Fruit fly (Drosophila melanogaster) whole organism, embryonic: ENCODE results near the gene CG43845.

Source experiments
- B-H2 ChIP-seq: fragments of 200-800 bp; sonication (Bioruptor generic); optimal IDR thresholded peaks from 2 replicates; lab custom pipeline; 2018; ENCODE audit warnings: missing biosample characterization, mild to moderate bottlenecking, missing genetic modification characterization
- Bdp1 ChIP-seq: fragments of 200-800 bp; sonication (Bioruptor generic); optimal IDR thresholded peaks from 3 replicates; lab custom pipeline; 2016; ENCODE audit warnings: missing biosample characterization, missing genetic modification characterization
- CG10267 ChIP-seq: fragments of 200-800 bp; sonication (Bioruptor generic); optimal IDR thresholded peaks from 2 replicates; lab custom pipeline; 2018; ENCODE audit warnings: missing biosample characterization, mild to moderate bottlenecking, missing genetic modification characterization, moderate library complexity
- CG11093 ChIP-seq: fragments of 200-800 bp; sonication (Bioruptor generic); IDR thresholded peaks from 3 replicates; pipeline ENCODE4 v1.3.6; 2022; ENCODE audit warnings: missing biosample characterization, missing genetic modification characterization
- CG13296 ChIP-seq: fragments of 200-800 bp; sonication (Bioruptor generic); optimal IDR thresholded peaks from 3 replicates; lab custom pipeline; 2018; ENCODE audit warnings: missing biosample characterization, mild to moderate bottlenecking, missing genetic modification characterization
- CG14441 ChIP-seq: fragments of 200-800 bp; sonication (Bioruptor generic); IDR thresholded peaks from 2 replicates; pipeline ENCODE4 v1.3.6; 2022; ENCODE audit warnings: missing biosample characterization, missing genetic modification characterization
- CG16863 ChIP-seq: fragments of 200-800 bp; sonication (Bioruptor generic); optimal IDR thresholded peaks from 3 replicates; lab custom pipeline; 2016; ENCODE audit warnings: missing biosample characterization, missing genetic modification characterization
- CG17829 ChIP-seq: fragments of 200-800 bp; optimal IDR thresholded peaks from 2 replicates; lab custom pipeline; 2019; ENCODE audit warnings: missing biosample characterization, mild to moderate bottlenecking, missing genetic modification characterization, moderate library complexity
- CG2889 ChIP-seq: fragments of 200-800 bp; sonication (Bioruptor generic); IDR thresholded peaks from 3 replicates; pipeline ENCODE4 v1.3.6; 2022; ENCODE audit warnings: missing biosample characterization, missing genetic modification characterization
- CG30020 ChIP-seq: fragments of 200-800 bp; optimal IDR thresholded peaks from 2 replicates; lab custom pipeline; 2019; ENCODE audit warnings: missing biosample characterization, mild to moderate bottlenecking, missing genetic modification characterization, moderate library complexity
- CG3163 ChIP-seq: fragments of 200-800 bp; sonication (Bioruptor generic); optimal IDR thresholded peaks from 3 replicates; lab custom pipeline; 2016; ENCODE audit warnings: missing biosample characterization, missing genetic modification characterization
- CG34422 ChIP-seq: fragments of 200-800 bp; sonication (Bioruptor generic); IDR thresholded peaks from 3 replicates; pipeline ENCODE4 v1.3.6; 2022; ENCODE audit warnings: missing biosample characterization, missing genetic modification characterization
- CG4424 ChIP-seq: fragments of 200-800 bp; sonication (Bioruptor generic); optimal IDR thresholded peaks from 3 replicates; lab custom pipeline; 2016; ENCODE audit warnings: missing biosample characterization, missing genetic modification characterization
- CG5180 ChIP-seq: fragments of 200-800 bp; sonication (Bioruptor generic); optimal IDR thresholded peaks from 3 replicates; lab custom pipeline; 2017; ENCODE audit warnings: missing biosample characterization, missing genetic modification characterization, mild to moderate bottlenecking, moderate library complexity, missing genetic modification reagents
- CG5245 ChIP-seq: fragments of 200-800 bp; sonication (Bioruptor generic); optimal IDR thresholded peaks from 3 replicates; lab custom pipeline; 2016; ENCODE audit warnings: missing biosample characterization, missing genetic modification characterization
- CG7372 ChIP-seq: fragments of 200-800 bp; sonication (Bioruptor generic); IDR thresholded peaks from 2 replicates; pipeline ENCODE4 v1.3.6; 2022; ENCODE audit warnings: missing biosample characterization, missing genetic modification characterization
- CG7963 ChIP-seq: fragments of 200-800 bp; sonication (Bioruptor generic); IDR thresholded peaks from 3 replicates; pipeline ENCODE4 v1.3.6; 2022; ENCODE audit warnings: missing biosample characterization, missing genetic modification characterization; ENCODE audit not compliant: partially characterized antibody
- CG9727 ChIP-seq: fragments of 200-800 bp; sonication (Bioruptor generic); optimal IDR thresholded peaks from 3 replicates; lab custom pipeline; 2017; ENCODE audit warnings: missing biosample characterization, mild to moderate bottlenecking, missing genetic modification characterization
- CG9797 ChIP-seq: fragments of 200-800 bp; sonication (Bioruptor generic); optimal IDR thresholded peaks from 3 replicates; lab custom pipeline; 2018; ENCODE audit warnings: missing biosample characterization, mild to moderate bottlenecking, missing genetic modification characterization
- Chrac-16 ChIP-seq: fragments of 200-800 bp; sonication (Bioruptor generic); optimal IDR thresholded peaks from 3 replicates; lab custom pipeline; 2016; ENCODE audit warnings: missing biosample characterization, missing genetic modification characterization
- Dek ChIP-seq: fragments of 200-800 bp; sonication (Bioruptor generic); optimal IDR thresholded peaks from 3 replicates; lab custom pipeline; 2019; ENCODE audit warnings: missing biosample characterization, mild to moderate bottlenecking, missing genetic modification characterization, moderate library complexity
- Eip74EF ChIP-seq, 2 experiments: fragments of 200-800 bp in 1 of 2; fragments of >200 bp in 1 of 2; sonication (Bioruptor generic) in 1 of 2; optimal IDR thresholded peaks; 2 replicates each; lab custom pipeline; 2017 to 2019; ENCODE audit warnings: missing biosample characterization in 2 of 2, missing genetic modification characterization in 2 of 2, mild to moderate bottlenecking in 1 of 2, moderate library complexity in 1 of 2
- Elba2 ChIP-seq: fragments of 200-800 bp; sonication (Bioruptor generic); optimal IDR thresholded peaks from 3 replicates; lab custom pipeline; 2016; ENCODE audit warnings: missing biosample characterization, missing genetic modification characterization
- Ets65A ChIP-seq: fragments of 200-800 bp; sonication (Bioruptor generic); peaks from one replicate; lab custom pipeline; 2016; ENCODE audit warnings: missing biosample characterization, missing genetic modification characterization
- HHEX ChIP-seq: fragments of 200-800 bp; sonication (Bioruptor generic); optimal IDR thresholded peaks from 3 replicates; lab custom pipeline; 2017; ENCODE audit warnings: missing biosample characterization, mild to moderate bottlenecking, missing genetic modification characterization, missing genetic modification reagents
- HLH3B ChIP-seq: fragments of 200-800 bp; sonication (Bioruptor generic); IDR thresholded peaks from 2 replicates; pipeline ENCODE4 v1.3.6; 2022; ENCODE audit warnings: missing biosample characterization, missing genetic modification characterization
- Hr78 ChIP-seq, 2 experiments: fragments of 200-800 bp in 1 of 2; fragments of >200 bp in 1 of 2; sonication (Bioruptor generic) in 1 of 2; optimal IDR thresholded peaks; 2 replicates each; lab custom pipeline; 2017 to 2019; ENCODE audit warnings: missing biosample characterization in 2 of 2, missing genetic modification characterization in 2 of 2, mild to moderate bottlenecking in 1 of 2, moderate library complexity in 1 of 2
- Lhr ChIP-seq: fragments of 200-800 bp; sonication (Bioruptor generic); optimal IDR thresholded peaks from 3 replicates; lab custom pipeline; 2017; ENCODE audit warnings: mild to moderate bottlenecking, missing biosample characterization, missing genetic modification reagents, missing genetic modification characterization
- Mes4 ChIP-seq: fragments of 200-800 bp; sonication (Bioruptor generic); optimal IDR thresholded peaks from 2 replicates; lab custom pipeline; 2016; ENCODE audit warnings: missing biosample characterization, missing genetic modification characterization
- Oaz ChIP-seq: fragments of 200-800 bp; sonication (Bioruptor generic); IDR thresholded peaks from 2 replicates; pipeline ENCODE4 v1.3.6; 2022; ENCODE audit warnings: missing biosample characterization, missing genetic modification characterization
- Trl ChIP-seq, 3 experiments: fragments of >200 bp in 2 of 3; fragments of 200-800 bp in 1 of 3; sonication (Bioruptor generic) in 1 of 3; optimal IDR thresholded peaks; 2 replicates in 1 of 3; 3 replicates in 2 of 3; lab custom pipeline; 2016 to 2017; ENCODE audit warnings: missing biosample characterization in 1 of 3, missing genetic modification characterization in 1 of 3
- Xbp1 ChIP-seq: fragments of 200-800 bp; sonication (Bioruptor generic); optimal IDR thresholded peaks from 3 replicates; lab custom pipeline; 2016; ENCODE audit warnings: missing biosample characterization, mild to moderate bottlenecking, missing genetic modification characterization
- al ChIP-seq: fragments of 200-800 bp; sonication (Bioruptor generic); IDR thresholded peaks from 2 replicates; pipeline ENCODE4 v1.3.6; 2022; ENCODE audit warnings: missing biosample characterization, missing genetic modification characterization
- caup ChIP-seq: fragments of 200-800 bp; sonication (Bioruptor generic); optimal IDR thresholded peaks from 3 replicates; lab custom pipeline; 2017; ENCODE audit warnings: missing biosample characterization, mild to moderate bottlenecking, missing genetic modification characterization, moderate library complexity; ENCODE audit not compliant: severe bottlenecking
- disco-r ChIP-seq: fragments of 200-800 bp; sonication (Bioruptor generic); optimal IDR thresholded peaks from 2 replicates; lab custom pipeline; 2016; ENCODE audit warnings: missing biosample characterization, missing genetic modification characterization
- dm ChIP-seq: fragments of 200-800 bp; sonication (Bioruptor generic); optimal IDR thresholded peaks from 3 replicates; lab custom pipeline; 2016; ENCODE audit warnings: missing biosample characterization, missing genetic modification characterization
- ewg ChIP-seq: fragments of 200-800 bp; sonication (Bioruptor generic); optimal IDR thresholded peaks from 3 replicates; lab custom pipeline; 2017; ENCODE audit warnings: mild to moderate bottlenecking, missing biosample characterization, missing genetic modification reagents, missing genetic modification characterization
- grau ChIP-seq: fragments of 200-800 bp; optimal IDR thresholded peaks from 3 replicates; lab custom pipeline; 2019; ENCODE audit warnings: missing biosample characterization, mild to moderate bottlenecking, missing genetic modification characterization, moderate library complexity
- gsb ChIP-seq: fragments of 200-800 bp; sonication (Bioruptor generic); IDR thresholded peaks from 2 replicates; pipeline ENCODE4 v1.3.6; 2022; ENCODE audit warnings: missing biosample characterization, missing genetic modification characterization
- kay ChIP-seq: fragments of 200-800 bp; sonication (Bioruptor generic); optimal IDR thresholded peaks from 2 replicates; lab custom pipeline; 2016; ENCODE audit warnings: missing biosample characterization, missing genetic modification characterization
- lmd ChIP-seq: fragments of 200-800 bp; sonication (Bioruptor generic); IDR thresholded peaks from 2 replicates; pipeline ENCODE4 v1.3.6; 2022; ENCODE audit warnings: missing biosample characterization, missing genetic modification characterization
- sens-2 ChIP-seq: fragments of 200-800 bp; sonication (Bioruptor generic); IDR thresholded peaks from 2 replicates; pipeline ENCODE4 v1.3.6; 2022; ENCODE audit warnings: missing biosample characterization, missing genetic modification characterization
- tll ChIP-seq, 2 experiments: fragments of 200-800 bp in 1 of 2; fragments of >200 bp in 1 of 2; sonication (Bioruptor generic) in 1 of 2; optimal IDR thresholded peaks; 2 replicates each; lab custom pipeline; 2017 to 2019; ENCODE audit warnings: missing biosample characterization in 2 of 2, missing genetic modification characterization in 2 of 2, mild to moderate bottlenecking in 1 of 2, moderate library complexity in 1 of 2
- toy ChIP-seq: fragments of 200-800 bp; sonication (Bioruptor generic); IDR thresholded peaks from 2 replicates; pipeline ENCODE4 v1.3.6; 2022; ENCODE audit warnings: missing biosample characterization, missing genetic modification characterization
- twi ChIP-seq: fragments of 200-800 bp; optimal IDR thresholded peaks from 2 replicates; lab custom pipeline; 2019; ENCODE audit warnings: missing biosample characterization, mild to moderate bottlenecking, missing genetic modification characterization, moderate library complexity
- unpg ChIP-seq: fragments of 200-800 bp; sonication (Bioruptor generic); optimal IDR thresholded peaks from 3 replicates; lab custom pipeline; 2018; ENCODE audit warnings: missing biosample characterization, mild to moderate bottlenecking, missing genetic modification characterization, moderate library complexity
- wdn ChIP-seq: fragments of 200-800 bp; sonication (Bioruptor generic); IDR thresholded peaks from 2 replicates; pipeline ENCODE4 v1.3.6; 2022; ENCODE audit warnings: missing biosample characterization, missing genetic modification characterization
- wor ChIP-seq: fragments of 200-800 bp; sonication (Bioruptor generic); IDR thresholded peaks from 2 replicates; pipeline ENCODE4 v1.3.6; 2022; ENCODE audit warnings: missing biosample characterization, missing genetic modification characterization
- zen2 ChIP-seq: fragments of 200-800 bp; sonication (Bioruptor generic); IDR thresholded peaks from 3 replicates; pipeline ENCODE4 v1.3.6; 2022; ENCODE audit warnings: missing biosample characterization, missing genetic modification characterization; ENCODE audit not compliant: partially characterized antibody

Gene CG43845

DNA sequence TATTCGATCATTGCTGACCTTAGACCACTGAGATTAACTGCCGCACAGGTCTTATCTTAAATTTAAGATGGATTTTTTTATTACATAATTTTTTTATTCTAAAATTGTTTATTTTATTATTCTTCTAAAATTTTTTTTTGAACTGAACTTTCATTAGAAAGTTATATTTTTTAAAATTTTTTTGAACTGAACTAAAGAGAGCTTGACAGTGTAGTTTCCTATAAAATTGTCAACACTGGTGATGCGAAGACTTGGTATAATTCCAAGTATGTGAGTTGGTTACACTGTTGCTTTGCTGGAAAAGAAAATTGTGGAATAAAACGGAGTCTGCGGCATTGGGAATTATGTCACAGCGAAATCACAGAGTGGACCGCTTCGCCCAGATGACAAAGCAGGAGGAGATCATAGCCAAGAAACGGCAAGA, 37.6 kb downstream of the CG43845 start, which contains the start of gene CG31550 (continued):
- TF ChIP-seq Lhr (peak; percentile 43), ewg (peak; percentile 42), al (GFP tag; lab: Robert Waterston, UW) (peak; percentile 79), tll (GFP tag; optimal IDR thresholded peaks at IDR 0.05; lab: Kevin White, UChicago) (no peak), CG2889 (peak; percentile 62; the same call in 1 of the 3 replicates), Mes4 (no peak), wor (GFP tag; lab: Robert Waterston, UW) (peak; percentile 43; the same call in 1 of the 2 replicates), disco-r (GFP tag; lab: Kevin White, UChicago) (no peak), CG30020 (tag; lab: Kevin White, UChicago) (peak; percentile 62), Bdp1 (peak; percentile 16), CG7372 (GFP tag; lab: Robert Waterston, UW) (0 out of 2 replicates have a peak, but pooled peaks have one; percentile 55), lmd (peak; percentile 83), dm (peak; percentile 34), wdn (GFP tag; lab: Robert Waterston, UW) (peak; percentile 60), CG3163 (no peak), kay (GFP tag; lab: Kevin White, UChicago) (no peak), sens-2 (GFP tag; lab: Robert Waterston, UW) (no peak), Chrac-16 (GFP tag; lab: Kevin White, UChicago) (peak; percentile 76), B-H2 (GFP tag; lab: Kevin White, UChicago) (peak; percentile 44), toy (GFP tag; lab: Robert Waterston, UW) (peak; percentile 44; the same call in 1 of the 2 replicates), CG10267 (tag; lab: Kevin White, UChicago) (peak; percentile 92), gsb (GFP tag; lab: Robert Waterston, UW) (no peak), CG7963 (GFP tag; lab: Robert Waterston, UW) (no peak), unpg (GFP tag; lab: Kevin White, UChicago) (peak; percentile 56), zen2 (GFP tag; lab: Robert Waterston, UW) (no peak), Hr78 (GFP tag; optimal IDR thresholded peaks at IDR 0.05; lab: Kevin White, UChicago) (no peak), CG9797 (GFP tag; lab: Kevin White, UChicago) (peak; percentile 39), Eip74EF (GFP tag; optimal IDR thresholded peaks at IDR 0.05; lab: Kevin White, UChicago) (no peak), CG16863 (GFP tag; lab: Kevin White, UChicago) (peak; percentile 22), CG34422 (peak; percentile 67; the same call in 1 of the 3 replicates), CG14441 (GFP tag; lab: Robert Waterston, UW) (peak; percentile 72), CG5180 (GFP tag; lab: Kevin White, UChicago) (no peak), CG13296 (GFP tag; lab: Kevin White, UChicago) (peak; percentile 67), Oaz (GFP tag; lab: Robert Waterston, UW) (peak; percentile 35; the same call in 1 of the 2 replicates), caup (GFP tag; lab: Kevin White, UChicago) (peak; percentile 49), HLH3B (GFP tag; lab: Robert Waterston, UW) (peak; percentile 77), HHEX (peak; percentile 40), CG17829 (tag; lab: Kevin White, UChicago) (peak; percentile 81), Ets65A (GFP tag; lab: Kevin White, UChicago) (peak; percentile 91), Elba2 (GFP tag; lab: Kevin White, UChicago) (peak; percentile 19), CG5245 (GFP tag; lab: Kevin White, UChicago) (no peak), grau (tag; lab: Kevin White, UChicago) (peak; percentile 78), CG4424 (GFP tag; lab: Kevin White, UChicago) (peak; percentile 66), twi (tag; lab: Kevin White, UChicago) (peak; percentile 37), CG9727 (GFP tag; lab: Kevin White, UChicago) (peak; percentile 77), Dek (peak; percentile 63), Xbp1 (GFP tag; lab: Kevin White, UChicago) (peak; percentile 82), Trl (optimal IDR thresholded peaks at IDR 0.05; lab: Kevin White, UChicago) (no peak), Trl (GFP tag; optimal IDR thresholded peaks at IDR 0.05; lab: Kevin White, UChicago) (peak; percentile 23), CG11093 (GFP tag; lab: Robert Waterston, UW) (peak; percentile 62; the same call in 2 of the 3 replicates)
